Fruit fly (Drosophila melanogaster): ENCODE measurements around the gene CG34299.

The CG34299 gene

dm6 chr3R:30280312-30280711 is 30.9 kb downstream of the CG34299 start:
- no peak for TF ChIP-seq psq (optimal IDR thresholded peaks at IDR 0.05)
- no peak for TF ChIP-seq h (optimal IDR thresholded peaks at IDR 0.05)
- no peak for TF ChIP-seq Sin3A (optimal IDR thresholded peaks at IDR 0.05)
- TF ChIP-seq Myc (optimal IDR thresholded peaks at IDR 0.05) = no peak
- TF ChIP-seq insv (optimal IDR thresholded peaks at IDR 0.05) = no peak
- no peak for TF ChIP-seq ttk (optimal IDR thresholded peaks at IDR 0.05)

dm6 chr3R:30281345-30282133 is 32.2 kb downstream of the CG34299 start:
- TF ChIP-seq Myc (optimal IDR thresholded peaks at IDR 0.05) (no peak), ttk (optimal IDR thresholded peaks at IDR 0.05) (no peak), psq (optimal IDR thresholded peaks at IDR 0.05) (no peak), insv (optimal IDR thresholded peaks at IDR 0.05) (no peak), Sin3A (optimal IDR thresholded peaks at IDR 0.05) (no peak), h (optimal IDR thresholded peaks at IDR 0.05) (no peak)

- TF ChIP-seq h (optimal IDR thresholded peaks at IDR 0.05) = no peak
- TF ChIP-seq Sin3A (optimal IDR thresholded peaks at IDR 0.05) = no peak
- TF ChIP-seq ttk (optimal IDR thresholded peaks at IDR 0.05) = no peak
- TF ChIP-seq insv (optimal IDR thresholded peaks at IDR 0.05) = no peak
- TF ChIP-seq psq (optimal IDR thresholded peaks at IDR 0.05) = no peak
- no peak for TF ChIP-seq Myc (optimal IDR thresholded peaks at IDR 0.05)
These were observed 33.1 kb downstream of the CG34299 start for dm6 chr3R:30282478-30282877.

dm6 chr3R:30283037-30283590 is 33.7 kb downstream of the CG34299 start:
- TF ChIP-seq psq (optimal IDR thresholded peaks at IDR 0.05) (no peak), Sin3A (optimal IDR thresholded peaks at IDR 0.05) (no peak), insv (optimal IDR thresholded peaks at IDR 0.05) (no peak), h (optimal IDR thresholded peaks at IDR 0.05) (no peak), ttk (optimal IDR thresholded peaks at IDR 0.05) (no peak), Myc (optimal IDR thresholded peaks at IDR 0.05) (no peak)

- no peak for TF ChIP-seq Sin3A (optimal IDR thresholded peaks at IDR 0.05)
- TF ChIP-seq ttk (optimal IDR thresholded peaks at IDR 0.05) = no peak
- TF ChIP-seq h (optimal IDR thresholded peaks at IDR 0.05) = no peak
- TF ChIP-seq psq (optimal IDR thresholded peaks at IDR 0.05) = no peak
- no peak for TF ChIP-seq Myc (optimal IDR thresholded peaks at IDR 0.05)
- no peak for TF ChIP-seq insv (optimal IDR thresholded peaks at IDR 0.05)
These were observed 34.6 kb downstream of the CG34299 start for dm6 chr3R:30283940-30284339.

- no peak for TF ChIP-seq Sin3A (optimal IDR thresholded peaks at IDR 0.05)
- TF ChIP-seq Myc (optimal IDR thresholded peaks at IDR 0.05) = no peak
- no peak for TF ChIP-seq psq (optimal IDR thresholded peaks at IDR 0.05)
- TF ChIP-seq ttk (optimal IDR thresholded peaks at IDR 0.05) = no peak
- no peak for TF ChIP-seq insv (optimal IDR thresholded peaks at IDR 0.05)
- no peak for TF ChIP-seq h (optimal IDR thresholded peaks at IDR 0.05)
These were observed 35.2 kb downstream of the CG34299 start for dm6 chr3R:30284573-30284972.

dm6 chr3R:30284989-30285670 is 35.7 kb downstream of the CG34299 start:
- TF ChIP-seq Myc (optimal IDR thresholded peaks at IDR 0.05) (no peak), Sin3A (optimal IDR thresholded peaks at IDR 0.05) (no peak), h (optimal IDR thresholded peaks at IDR 0.05) (no peak), ttk (optimal IDR thresholded peaks at IDR 0.05) (no peak)

dm6 chr3R:30286347-30286746 is 37.0 kb downstream of the CG34299 start:
- TF ChIP-seq Sin3A (optimal IDR thresholded peaks at IDR 0.05) (no peak), insv (optimal IDR thresholded peaks at IDR 0.05) (no peak), psq (optimal IDR thresholded peaks at IDR 0.05) (no peak), ttk (optimal IDR thresholded peaks at IDR 0.05) (no peak), Myc (optimal IDR thresholded peaks at IDR 0.05) (no peak), h (optimal IDR thresholded peaks at IDR 0.05) (no peak)

dm6 chr3R:30287389-30287788 is 38.0 kb downstream of the CG34299 start:
- TF ChIP-seq Sin3A (optimal IDR thresholded peaks at IDR 0.05) (no peak), h (optimal IDR thresholded peaks at IDR 0.05) (no peak), psq (optimal IDR thresholded peaks at IDR 0.05) (no peak), ttk (optimal IDR thresholded peaks at IDR 0.05) (no peak), insv (optimal IDR thresholded peaks at IDR 0.05) (no peak), Myc (optimal IDR thresholded peaks at IDR 0.05) (no peak)

dm6 chr3R:30288362-30289055 is 39.1 kb downstream of the CG34299 start:
- TF ChIP-seq Myc (optimal IDR thresholded peaks at IDR 0.05) (no peak), psq (optimal IDR thresholded peaks at IDR 0.05) (no peak), h (optimal IDR thresholded peaks at IDR 0.05) (no peak), insv (optimal IDR thresholded peaks at IDR 0.05) (no peak), ttk (optimal IDR thresholded peaks at IDR 0.05) (no peak)

- TF ChIP-seq psq (optimal IDR thresholded peaks at IDR 0.05) = no peak
- TF ChIP-seq Myc (optimal IDR thresholded peaks at IDR 0.05) = no peak
- TF ChIP-seq h (optimal IDR thresholded peaks at IDR 0.05) = no peak
- TF ChIP-seq Sin3A (optimal IDR thresholded peaks at IDR 0.05) = no peak
- TF ChIP-seq insv (optimal IDR thresholded peaks at IDR 0.05) = no peak
- TF ChIP-seq ttk (optimal IDR thresholded peaks at IDR 0.05) = no peak
These were observed 39.8 kb downstream of the CG34299 start for dm6 chr3R:30289056-30289734.

Data from Kc167 (cell line).